Fruit fly (Drosophila melanogaster) whole organism, wandering third instar larva: Measurements from ENCODE around the gene CG4025.

Experiments used
- Abd-B ChIP-seq: fragments of >200 bp; optimal IDR thresholded peaks from 2 replicates; lab custom pipeline; 2017; ENCODE audit warnings: missing biosample characterization, missing genetic modification characterization
- CrebA ChIP-seq: fragments of 200-800 bp; sonication (Bioruptor generic); optimal IDR thresholded peaks from 2 replicates; lab custom pipeline; 2016; ENCODE audit warnings: missing biosample characterization, mild to moderate bottlenecking, missing genetic modification characterization, borderline replicate concordance
- Dfd ChIP-seq: fragments of >200 bp; optimal IDR thresholded peaks from 2 replicates; lab custom pipeline; 2017; ENCODE audit warnings: missing biosample characterization, missing genetic modification characterization
- Dif ChIP-seq: fragments of 200-275, 200-300 bp; sonication (Bioruptor generic); optimal IDR thresholded peaks from 2 replicates; lab custom pipeline; 2018; ENCODE audit warnings: missing biosample characterization, missing genetic modification characterization; ENCODE audit not compliant: partially characterized antibody
- GATAd ChIP-seq: sonication (Bioruptor generic); optimal IDR thresholded peaks from 2 replicates; lab custom pipeline; 2016; ENCODE audit warnings: missing biosample characterization, missing genetic modification characterization
- HLH106 ChIP-seq: fragments of 200-800 bp; optimal IDR thresholded peaks from 3 replicates; lab custom pipeline; 2019; ENCODE audit warnings: missing biosample characterization, mild to moderate bottlenecking, missing genetic modification characterization, moderate library complexity
- Hnf4 ChIP-seq: fragments of 200-800 bp; sonication (Bioruptor generic); optimal IDR thresholded peaks from 2 replicates; lab custom pipeline; 2016; ENCODE audit warnings: missing biosample characterization, mild to moderate bottlenecking, missing genetic modification characterization
- Hr78 ChIP-seq: fragments of >200 bp; optimal IDR thresholded peaks from 2 replicates; lab custom pipeline; 2017; ENCODE audit warnings: missing biosample characterization, missing genetic modification characterization
- Hr83 ChIP-seq: fragments of 200-300 bp; sonication (Bioruptor generic); optimal IDR thresholded peaks from 2 replicates; lab custom pipeline; 2016; ENCODE audit warnings: missing biosample characterization, mild to moderate bottlenecking, missing genetic modification characterization, moderate library complexity; ENCODE audit not compliant: poor library complexity, severe bottlenecking
- Jra ChIP-seq: sonication (Bioruptor generic); optimal IDR thresholded peaks from 2 replicates; lab custom pipeline; 2016; ENCODE audit warnings: missing biosample characterization, missing genetic modification characterization
- Myc ChIP-seq: fragments of >200 bp; optimal IDR thresholded peaks from 2 replicates; lab custom pipeline; 2017
- N ChIP-seq: fragments of >200 bp; optimal IDR thresholded peaks from 2 replicates; lab custom pipeline; 2018; ENCODE audit warnings: missing biosample characterization, missing external identifiers, missing genetic modification characterization
- Rel ChIP-seq, 2 experiments: fragments of 200-800 bp; sonication (Bioruptor generic) in 1 of 2; optimal IDR thresholded peaks; 2 replicates in 1 of 2; 3 replicates in 1 of 2; lab custom pipeline; 2016 to 2019; ENCODE audit warnings: mild to moderate bottlenecking in 2 of 2, missing biosample characterization in 2 of 2, missing genetic modification characterization in 2 of 2, moderate library complexity in 1 of 2
- Sp1 ChIP-seq: fragments of 200-800 bp; sonication (Bioruptor generic); optimal IDR thresholded peaks from 3 replicates; lab custom pipeline; 2019; ENCODE audit warnings: missing biosample characterization, mild to moderate bottlenecking, missing genetic modification characterization, moderate library complexity
- br ChIP-seq: fragments of 200-800 bp; sonication (Bioruptor generic); optimal IDR thresholded peaks from 2 replicates; lab custom pipeline; 2016; ENCODE audit warnings: missing biosample characterization, missing genetic modification characterization
- dl ChIP-seq, 2 experiments: fragments of 175-275, 200-275 bp in 1 of 2; fragments of 200-275 bp in 1 of 2; sonication (Bioruptor generic); optimal IDR thresholded peaks; lab custom pipeline; 2018; ENCODE audit warnings: mild to moderate bottlenecking in 2 of 2, missing biosample characterization in 2 of 2, missing genetic modification characterization in 2 of 2, moderate library complexity in 2 of 2; ENCODE audit not compliant: partially characterized antibody in 2 of 2, insufficient read depth in 1 of 2
- dmrt93B ChIP-seq: fragments of 200-800 bp; sonication (Bioruptor generic); optimal IDR thresholded peaks from 2 replicates; lab custom pipeline; 2018; ENCODE audit warnings: missing biosample characterization, mild to moderate bottlenecking, missing genetic modification characterization
- dsf ChIP-seq: sonication (Bioruptor generic); optimal IDR thresholded peaks from 2 replicates; lab custom pipeline; 2016; ENCODE audit warnings: missing biosample characterization, missing genetic modification characterization, borderline replicate concordance
- ey ChIP-seq: fragments of 200-800 bp; sonication (Bioruptor generic); optimal IDR thresholded peaks from 2 replicates; lab custom pipeline; 2016; ENCODE audit warnings: missing biosample characterization, missing genetic modification characterization
- foxo ChIP-seq, 2 experiments: fragments of 200-800 bp; sonication (Bioruptor generic); optimal IDR thresholded peaks; 2 replicates in 1 of 2; 3 replicates in 1 of 2; lab custom pipeline; 2016 to 2017; ENCODE audit warnings: missing biosample characterization in 2 of 2, missing genetic modification characterization in 2 of 2
- fru ChIP-seq: fragments of 200-800 bp; sonication (Bioruptor generic); optimal IDR thresholded peaks from 3 replicates; lab custom pipeline; 2016; ENCODE audit warnings: missing biosample characterization, mild to moderate bottlenecking, missing genetic modification characterization
- h ChIP-seq: fragments of 200-800 bp; sonication (Bioruptor generic); optimal IDR thresholded peaks from 3 replicates; lab custom pipeline; 2016; ENCODE audit warnings: missing biosample characterization, mild to moderate bottlenecking, missing genetic modification characterization
- lola ChIP-seq: fragments of >200 bp; optimal IDR thresholded peaks from 2 replicates; lab custom pipeline; 2017; ENCODE audit warnings: missing biosample characterization, missing genetic modification characterization
- psq ChIP-seq: fragments of 200-800 bp; sonication (Bioruptor generic); optimal IDR thresholded peaks from 3 replicates; lab custom pipeline; 2017; ENCODE audit warnings: missing biosample characterization, mild to moderate bottlenecking, missing genetic modification characterization, moderate library complexity
- rgr ChIP-seq: fragments of 200-800 bp; sonication (Bioruptor generic); optimal IDR thresholded peaks from 3 replicates; lab custom pipeline; 2016; ENCODE audit warnings: missing biosample characterization, mild to moderate bottlenecking, missing genetic modification characterization
- sage ChIP-seq: fragments of 200-800 bp; sonication (Bioruptor generic); optimal IDR thresholded peaks from 2 replicates; lab custom pipeline; 2016; ENCODE audit warnings: missing biosample characterization, mild to moderate bottlenecking, missing genetic modification characterization
- woc ChIP-seq: sonication (Bioruptor generic); optimal IDR thresholded peaks from 2 replicates; lab custom pipeline; 2016; ENCODE audit warnings: missing biosample characterization, mild to moderate bottlenecking, missing genetic modification characterization

CG4025 gene

dm6 chrX:2041981-2042847 lies 34.6 kb upstream of the CG4025 start, which contains the start of the genes Actn and usp:
Gene Actn (minus strand): TSS chrX:2042311.
Gene usp (minus strand): TSS chrX:2042311.
- TF ChIP-seq Hnf4 (GFP tag; lab: Kevin White, UChicago) (no peak), foxo (GFP tag; optimal IDR thresholded peaks at IDR 0.05; lab: Kevin White, UChicago) (peak in 1 of 2 experiments; percentile 38), Hr78 (GFP tag; lab: Kevin White, UChicago) (peak; percentile 75), Rel (GFP tag; optimal IDR thresholded peaks at IDR 0.05; lab: Kevin White, UChicago) (no peak), Rel (tag; optimal IDR thresholded peaks at IDR 0.05; lab: Kevin White, UChicago) (peak; percentile 44), Sp1 (GFP tag; lab: Kevin White, UChicago) (peak; percentile 42), h (peak; percentile 52), Abd-B (GFP tag; lab: Kevin White, UChicago) (peak; percentile 40), fru (GFP tag; lab: Kevin White, UChicago) (no peak), Myc (lab: Kevin White, UChicago) (peak; percentile 70), N (GFP tag; lab: Kevin White, UChicago) (peak; percentile 98), dmrt93B (GFP tag; lab: Kevin White, UChicago) (no peak), HLH106 (tag; lab: Kevin White, UChicago) (peak; percentile 46), ey (GFP tag; lab: Kevin White, UChicago) (no peak), Dif (GFP tag; lab: Kevin White, UChicago) (no peak), sage (GFP tag; lab: Kevin White, UChicago) (peak; percentile 28), woc (GFP tag; lab: Kevin White, UChicago) (peak; percentile 55), br (peak; percentile 24)

dm6 chrX:2043660-2044397 lies 32.9 kb upstream of the CG4025 start, which contains the start of gene CG4325:
Gene CG4325 (minus strand): TSS chrX:2043818.
- TF ChIP-seq h (no peak), Dif (GFP tag; lab: Kevin White, UChicago) (peak; percentile 37), br (peak; percentile 0)
- TF ChIP-seq, all 38 proteins: peak for 2

- TF ChIP-seq dl (GFP tag; optimal IDR thresholded peaks at IDR 0.05; lab: Kevin White, UChicago; ENCODE audit: insufficient read depth in 1 of 2, partially characterized antibody in 2 of 2) (no peak), lola (GFP tag; lab: Kevin White, UChicago) (no peak), psq (GFP tag; lab: Kevin White, UChicago) (no peak), GATAd (GFP tag; lab: Kevin White, UChicago) (no peak), h (peak; percentile 67), Hr83 (GFP tag; lab: Kevin White, UChicago) (no peak), Sp1 (GFP tag; lab: Kevin White, UChicago) (no peak), Hr78 (GFP tag; lab: Kevin White, UChicago) (no peak), woc (GFP tag; lab: Kevin White, UChicago) (no peak), Jra (GFP tag; lab: Kevin White, UChicago) (no peak), dmrt93B (GFP tag; lab: Kevin White, UChicago) (no peak), br (peak; percentile 75), Dfd (GFP tag; lab: Kevin White, UChicago) (no peak), Hnf4 (GFP tag; lab: Kevin White, UChicago) (no peak), HLH106 (tag; lab: Kevin White, UChicago) (peak; percentile 11), rgr (GFP tag; lab: Kevin White, UChicago) (no peak), dsf (GFP tag; lab: Kevin White, UChicago) (no peak), ey (GFP tag; lab: Kevin White, UChicago) (no peak), CrebA (GFP tag; lab: Kevin White, UChicago) (no peak)
Observed at dm6 chrX:2048778-2049686, 27.7 kb upstream of the CG4025 start.
